Fruit fly (Drosophila melanogaster): ENCODE data around the gene AIF.

Gene AIF

dm6 chr2L:2196590-2197474, 45.3 kb downstream of the AIF start (continued):
- TF ChIP-seq dmrt11E (tag; optimal IDR thresholded peaks at IDR 0.05) (peak; percentile 67), Tbp (GFP tag; optimal IDR thresholded peaks at IDR 0.05) (no peak), BtbVII (GFP tag; optimal IDR thresholded peaks at IDR 0.05) (peak; percentile 78), cwo (GFP tag; optimal IDR thresholded peaks at IDR 0.05) (peak; percentile 95), jumu (GFP tag; optimal IDR thresholded peaks at IDR 0.05) (no peak), ERR (GFP tag; optimal IDR thresholded peaks at IDR 0.05) (peak; percentile 81), trem (tag; optimal IDR thresholded peaks at IDR 0.05) (peak; percentile 17), CG33557 (GFP tag; optimal IDR thresholded peaks at IDR 0.05) (no peak), CG34224 (GFP tag; IDR thresholded peaks at IDR 0.05; ENCODE audit: partially characterized antibody) (no peak), pros (GFP tag; optimal IDR thresholded peaks at IDR 0.05) (peak; percentile 91), CG12659 (GFP tag; optimal IDR thresholded peaks at IDR 0.05) (peak; percentile 55), Meics (GFP tag; optimal IDR thresholded peaks at IDR 0.05) (peak; percentile 77), dmrt99B (tag; optimal IDR thresholded peaks at IDR 0.05) (peak; percentile 37), Taf1 (GFP tag; IDR thresholded peaks at IDR 0.05) (no peak), tio (GFP tag; optimal IDR thresholded peaks at IDR 0.05) (peak; percentile 24), oc (tag; optimal IDR thresholded peaks at IDR 0.05) (no peak), pum (GFP tag; optimal IDR thresholded peaks at IDR 0.05) (no peak), Dad (GFP tag; optimal IDR thresholded peaks at IDR 0.05) (peak; percentile 9), CG4424 (GFP tag; optimal IDR thresholded peaks at IDR 0.05) (peak; percentile 65), gem (tag; optimal IDR thresholded peaks at IDR 0.05) (peak; percentile 77), Fer2 (tag; optimal IDR thresholded peaks at IDR 0.05) (peak; percentile 20), CG4328 (GFP tag; optimal IDR thresholded peaks at IDR 0.05) (peak; percentile 74), cad (GFP tag; optimal IDR thresholded peaks at IDR 0.05) (no peak), CG9437 (GFP tag; optimal IDR thresholded peaks at IDR 0.05) (peak; percentile 1), CG9215 (GFP tag; IDR thresholded peaks at IDR 0.05) (no peak), CG4360 (GFP tag; IDR thresholded peaks at IDR 0.05) (no peak), CG31441 (GFP tag; IDR thresholded peaks at IDR 0.05) (no peak), CG7839 (tag; optimal IDR thresholded peaks at IDR 0.05) (peak; percentile 58), eve (GFP tag; optimal IDR thresholded peaks at IDR 0.05) (no peak), CG9797 (GFP tag; optimal IDR thresholded peaks at IDR 0.05) (no peak), CG11093 (GFP tag; IDR thresholded peaks at IDR 0.05) (no peak), CG10267 (tag; optimal IDR thresholded peaks at IDR 0.05) (peak; percentile 23), CG4820 (GFP tag; optimal IDR thresholded peaks at IDR 0.05) (peak; percentile 51), Ada2b (GFP tag; IDR thresholded peaks at IDR 0.05) (no peak), CG8388 (GFP tag; optimal IDR thresholded peaks at IDR 0.05) (no peak), btn (GFP tag; optimal IDR thresholded peaks at IDR 0.05) (no peak), grn (GFP tag; optimal IDR thresholded peaks at IDR 0.05) (no peak), Hsf (GFP tag; optimal IDR thresholded peaks at IDR 0.05) (peak; percentile 45), CG34376 (GFP tag; optimal IDR thresholded peaks at IDR 0.05) (peak; percentile 98), fd102C (GFP tag; optimal IDR thresholded peaks at IDR 0.05) (no peak), CG17361 (GFP tag; IDR thresholded peaks at IDR 0.05) (no peak), fd3F (GFP tag; optimal IDR thresholded peaks at IDR 0.05) (peak; percentile 9), emc (GFP tag; optimal IDR thresholded peaks at IDR 0.05) (no peak), Atf6 (GFP tag; IDR thresholded peaks at IDR 0.05) (no peak), repo (GFP tag; optimal IDR thresholded peaks at IDR 0.05) (no peak), pan (optimal IDR thresholded peaks at IDR 0.05) (no peak), pan (GFP tag; optimal IDR thresholded peaks at IDR 0.05 in 1 of 2, IDR thresholded peaks at IDR 0.05 in 1 of 2) (no peak), Hr3 (GFP tag; optimal IDR thresholded peaks at IDR 0.05) (peak; percentile 62), CG13123 (GFP tag; optimal IDR thresholded peaks at IDR 0.05) (peak; percentile 1), dysf (GFP tag; IDR thresholded peaks at IDR 0.05) (no peak)
